Worm (Caenorhabditis elegans): ENCODE results near the gene parn-1.

Gene parn-1

ce11 chrV:12679292-12679691 lies 15.8 kb downstream of the parn-1 start:
- TF ChIP-seq hlh-1 (tag; optimal IDR thresholded peaks at IDR 0.05), result no peak

DNA sequence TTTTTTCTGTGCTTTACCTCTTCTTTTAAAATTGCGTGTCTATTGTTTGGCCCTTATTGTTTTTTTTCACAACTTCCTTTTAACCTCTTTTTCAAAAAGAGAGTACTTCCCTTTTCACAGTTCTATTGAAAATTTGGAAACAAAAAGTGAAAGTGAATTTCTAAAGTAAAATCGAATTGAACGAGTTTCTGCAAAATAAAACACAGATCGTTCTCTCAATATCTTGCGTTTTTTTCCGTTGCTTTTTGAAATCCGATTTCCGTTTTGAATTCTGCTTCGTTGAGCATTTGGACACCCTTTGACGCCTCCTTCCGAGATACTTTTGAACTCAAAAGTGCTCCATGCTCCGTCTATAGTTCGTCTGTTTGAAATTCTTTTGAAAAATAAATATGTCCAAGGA lies 18.8 kb downstream of the parn-1 start:
- TF ChIP-seq pha-4 (tag; optimal IDR thresholded peaks at IDR 0.05) (no peak), unc-62 (GFP tag; optimal IDR thresholded peaks at IDR 0.05) (no peak), bed-3 (GFP tag; optimal IDR thresholded peaks at IDR 0.05) (no peak), mep-1 (tag; optimal IDR thresholded peaks at IDR 0.05) (no peak)

ce11 chrV:12673745-12674144 lies 21.3 kb downstream of the parn-1 start:
- TF ChIP-seq snpc-4 (tag; optimal IDR thresholded peaks at IDR 0.05) (no peak), nhr-237 (tag; optimal IDR thresholded peaks at IDR 0.05) (no peak), mab-5 (tag; optimal IDR thresholded peaks at IDR 0.05) (no peak), drap-1 (GFP tag; optimal IDR thresholded peaks at IDR 0.05) (no peak), nhr-76 (tag; optimal IDR thresholded peaks at IDR 0.05) (no peak), bed-3 (GFP tag; optimal IDR thresholded peaks at IDR 0.05) (no peak), ztf-11 (tag; optimal IDR thresholded peaks at IDR 0.05) (no peak), ceh-39 (tag; optimal IDR thresholded peaks at IDR 0.05) (no peak), tbx-8 (GFP tag; optimal IDR thresholded peaks at IDR 0.05) (no peak), unc-120 (tag; optimal IDR thresholded peaks at IDR 0.05; ENCODE audit: poor library complexity, severe bottlenecking) (no peak), unc-39 (tag; optimal IDR thresholded peaks at IDR 0.05) (no peak), lsy-2 (tag; optimal IDR thresholded peaks at IDR 0.05) (no peak), blmp-1 (tag; optimal IDR thresholded peaks at IDR 0.05) (no peak), unc-62 (GFP tag; optimal IDR thresholded peaks at IDR 0.05) (no peak), elt-1 (tag; optimal IDR thresholded peaks at IDR 0.05; ENCODE audit: borderline replicate concordance, insufficient read depth) (no peak)

ce11 chrV:12670607-12671006 lies 24.4 kb downstream of the parn-1 start, which contains the start of gene srx-116:
Gene srx-116 (plus strand): TSS chrV:12670907.
- TF ChIP-seq nhr-2 (tag; optimal IDR thresholded peaks at IDR 0.05) (no peak), unc-39 (tag; optimal IDR thresholded peaks at IDR 0.05) (no peak), nhr-28 (tag; optimal IDR thresholded peaks at IDR 0.05) (no peak), mab-5 (tag; optimal IDR thresholded peaks at IDR 0.05) (no peak), ham-2 (GFP tag; optimal IDR thresholded peaks at IDR 0.05) (no peak), tbx-8 (GFP tag; optimal IDR thresholded peaks at IDR 0.05) (no peak), sem-2 (GFP tag; optimal IDR thresholded peaks at IDR 0.05) (no peak), snpc-4 (tag; optimal IDR thresholded peaks at IDR 0.05) (no peak), unc-62 (GFP tag; optimal IDR thresholded peaks at IDR 0.05) (no peak), pha-4 (tag; optimal IDR thresholded peaks at IDR 0.05) (no peak), lsy-2 (tag; optimal IDR thresholded peaks at IDR 0.05) (no peak), flh-1 (GFP tag; optimal IDR thresholded peaks at IDR 0.05) (no peak), elt-1 (tag; optimal IDR thresholded peaks at IDR 0.05; ENCODE audit: borderline replicate concordance, insufficient read depth) (no peak), drap-1 (GFP tag; optimal IDR thresholded peaks at IDR 0.05) (no peak), cnd-1 (tag; optimal IDR thresholded peaks at IDR 0.05) (no peak), bed-3 (GFP tag; optimal IDR thresholded peaks at IDR 0.05) (no peak), ceh-83 (GFP tag; optimal IDR thresholded peaks at IDR 0.05) (no peak), blmp-1 (tag; optimal IDR thresholded peaks at IDR 0.05) (no peak)

ce11 chrV:12667926-12668325 lies 27.1 kb downstream of the parn-1 start, which contains the start of gene W05B10.4:
Gene W05B10.4 (plus strand): TSS chrV:12668226.
- TF ChIP-seq ceh-43 (GFP tag; optimal IDR thresholded peaks at IDR 0.05), result no peak
- TF ChIP-seq lsy-2 (tag; optimal IDR thresholded peaks at IDR 0.05), result no peak
- TF ChIP-seq elt-1 (tag; optimal IDR thresholded peaks at IDR 0.05; ENCODE audit: borderline replicate concordance, insufficient read depth), result no peak
- TF ChIP-seq ceh-39 (tag; optimal IDR thresholded peaks at IDR 0.05), result no peak
- no peak for TF ChIP-seq M03D4.4 (tag; optimal IDR thresholded peaks at IDR 0.05)
- TF ChIP-seq mep-1 (tag; optimal IDR thresholded peaks at IDR 0.05), result no peak
- no peak for TF ChIP-seq hlh-1 (tag; optimal IDR thresholded peaks at IDR 0.05)
- no peak for TF ChIP-seq ces-1 (GFP tag; optimal IDR thresholded peaks at IDR 0.05)
- TF ChIP-seq mab-5 (tag; optimal IDR thresholded peaks at IDR 0.05), result no peak
- no peak for TF ChIP-seq ztf-11 (tag; optimal IDR thresholded peaks at IDR 0.05)
- no peak for TF ChIP-seq nhr-12 (tag; optimal IDR thresholded peaks at IDR 0.05)
- no peak for TF ChIP-seq pha-4 (tag; optimal IDR thresholded peaks at IDR 0.05)
- TF ChIP-seq cnd-1 (tag; optimal IDR thresholded peaks at IDR 0.05), result no peak
- no peak for TF ChIP-seq bed-3 (GFP tag; optimal IDR thresholded peaks at IDR 0.05)
- no peak for TF ChIP-seq lin-32 (GFP tag; optimal IDR thresholded peaks at IDR 0.05)
- no peak for TF ChIP-seq ceh-83 (GFP tag; optimal IDR thresholded peaks at IDR 0.05)
- no peak for TF ChIP-seq blmp-1 (tag; optimal IDR thresholded peaks at IDR 0.05)
- TF ChIP-seq ham-2 (GFP tag; optimal IDR thresholded peaks at IDR 0.05), result no peak
